Worm (Caenorhabditis elegans) whole organism, L1 larva: ENCODE data around the gene C06A8.6.

Experiments
- alr-1 ChIP-seq: fragments of 200-800 bp; sonication (Bioruptor generic); optimal IDR thresholded peaks from 2 replicates; lab custom pipeline; 2018; ENCODE audit warnings: borderline replicate concordance, mild to moderate bottlenecking, missing genetic modification characterization, missing compliant biosample characterization
- ceh-8 ChIP-seq: fragments of 200-800 bp; sonication (Bioruptor generic); optimal IDR thresholded peaks from 2 replicates; lab custom pipeline; 2018; ENCODE audit warnings: mild to moderate bottlenecking, missing genetic modification characterization, moderate library complexity, missing compliant biosample characterization
- egl-27 ChIP-seq, 2 experiments: fragments of 150-350 bp in 1 of 2; sonication (generic microtip); optimal IDR thresholded peaks; 3 replicates each; lab custom pipeline; 2017 to 2018; ENCODE audit warnings: missing biosample characterization in 2 of 2, missing genetic modification characterization in 2 of 2, missing genetic modification reagents in 2 of 2
- mab-9 ChIP-seq: fragments of 200-800 bp; sonication (Bioruptor generic); IDR thresholded peaks from 2 replicates; pipeline ENCODE4 v1.3.6; 2022; ENCODE audit warnings: missing genetic modification reagents, missing genetic modification characterization, missing compliant biosample characterization
- mdl-1 ChIP-seq, 2 experiments: fragments of 150-350 bp; optimal IDR thresholded peaks; 2 replicates each; lab custom pipeline; 2014 to 2017; ENCODE audit warnings: missing biosample characterization in 2 of 2, missing genetic modification characterization in 2 of 2, inconsistent platforms in 1 of 2
- pax-3 ChIP-seq: fragments of 200-800 bp; sonication (Bioruptor generic); optimal IDR thresholded peaks from 2 replicates; lab custom pipeline; 2018; ENCODE audit warnings: mild to moderate bottlenecking, missing genetic modification characterization, moderate library complexity, missing compliant biosample characterization
- unc-130 ChIP-seq: fragments of 150-350 bp; optimal IDR thresholded peaks from 2 replicates; lab custom pipeline; 2017; ENCODE audit warnings: missing biosample characterization, missing genetic modification characterization, inconsistent platforms
- unc-86 ChIP-seq: sonication (generic microtip); optimal IDR thresholded peaks from 2 replicates; lab custom pipeline; 2016; ENCODE audit warnings: missing genetic modification characterization, missing compliant biosample characterization
- zag-1 ChIP-seq: fragments of 150-350 bp; optimal IDR thresholded peaks from 2 replicates; lab custom pipeline; 2014; ENCODE audit warnings: missing biosample characterization, missing genetic modification characterization
- ztf-11 ChIP-seq, 2 experiments: sonication (generic microtip); optimal IDR thresholded peaks; 2 replicates each; lab custom pipeline; 2016 to 2017; ENCODE audit warnings: missing genetic modification characterization in 2 of 2, missing biosample characterization in 1 of 2, missing compliant biosample characterization in 1 of 2

ce11 chrII:7724603-7725002, 47.7 kb upstream of the C06A8.6 start, which contains the start of gene cpna-2:
- TF ChIP-seq egl-27 (tag; optimal IDR thresholded peaks at IDR 0.05; lab: Kevin White, UChicago) (no peak), alr-1 (tag; lab: Kevin White, UChicago) (no peak), unc-130 (tag; lab: Kevin White, UChicago) (no peak), mdl-1 (tag; optimal IDR thresholded peaks at IDR 0.05; lab: Kevin White, UChicago) (no peak), ztf-11 (tag; optimal IDR thresholded peaks at IDR 0.05; lab: Kevin White, UChicago) (no peak), unc-86 (tag; lab: Kevin White, UChicago) (no peak), zag-1 (tag; lab: Kevin White, UChicago) (no peak), mab-9 (no peak), pax-3 (tag; lab: Kevin White, UChicago) (no peak), ceh-8 (GFP tag; lab: Kevin White, UChicago) (no peak)
